Worm (Caenorhabditis elegans) whole organism, L4 larva: ENCODE results near the gene pot-1.

Source experiments
- F10B5.3 ChIP-seq: sonication (generic microtip); optimal IDR thresholded peaks from 2 replicates; lab custom pipeline; 2016; ENCODE audit warnings: mild to moderate bottlenecking, missing genetic modification characterization, missing compliant biosample characterization
- T20F7.1 ChIP-seq: fragments of 200-800 bp; sonication (Bioruptor generic); optimal IDR thresholded peaks from 2 replicates; lab custom pipeline; 2018; ENCODE audit warnings: mild to moderate bottlenecking, missing genetic modification characterization, missing compliant biosample characterization
- T26A8.4 ChIP-seq: fragments of 200-800 bp; sonication (Bioruptor generic); IDR thresholded peaks from 2 replicates; pipeline ENCODE4 v1.3.6; 2022; ENCODE audit warnings: missing genetic modification characterization, missing compliant biosample characterization
- Y105C5A.15 ChIP-seq: fragments of 200-800 bp; sonication (Bioruptor generic); IDR thresholded peaks from 2 replicates; pipeline ENCODE4 v1.3.6; 2022; ENCODE audit warnings: missing genetic modification characterization, missing compliant biosample characterization
- Y48G9A.11 ChIP-seq: fragments of 200-800 bp; sonication (Bioruptor generic); IDR thresholded peaks from 2 replicates; pipeline ENCODE4 v1.3.6; 2022; ENCODE audit warnings: missing genetic modification reagents, missing genetic modification characterization, missing compliant biosample characterization
- Y5F2A.4 ChIP-seq: fragments of 200-800 bp; sonication (Bioruptor generic); optimal IDR thresholded peaks from 2 replicates; lab custom pipeline; 2018; ENCODE audit warnings: mild to moderate bottlenecking, missing genetic modification characterization, missing compliant biosample characterization
- ZK337.2 ChIP-seq: fragments of 200-800 bp; sonication (Bioruptor generic); IDR thresholded peaks from 2 replicates; pipeline ENCODE4 v1.3.6; 2022; ENCODE audit warnings: missing genetic modification reagents, missing genetic modification characterization, missing compliant biosample characterization
- ZK546.5 ChIP-seq, 2 experiments: sonication (generic microtip); optimal IDR thresholded peaks; 2 replicates each; lab custom pipeline; 2017; ENCODE audit warnings: missing biosample characterization in 2 of 2, missing genetic modification characterization in 2 of 2
- ama-1 ChIP-seq: fragments of 150-350 bp; optimal IDR thresholded peaks from 2 replicates; lab custom pipeline; 2014; ENCODE audit warnings: inconsistent platforms, mixed read lengths
- ceh-28 ChIP-seq: fragments of 150-350 bp; optimal IDR thresholded peaks from 2 replicates; lab custom pipeline; 2014; ENCODE audit warnings: missing biosample characterization, missing genetic modification reagents, missing genetic modification characterization
- ceh-82 ChIP-seq: sonication (generic microtip); optimal IDR thresholded peaks from 2 replicates; lab custom pipeline; 2017; ENCODE audit warnings: missing biosample characterization, missing genetic modification characterization
- ces-1 ChIP-seq: fragments of 150-350 bp; sonication (generic microtip); optimal IDR thresholded peaks from 4 replicates; lab custom pipeline; 2014; ENCODE audit warnings: missing biosample characterization, missing genetic modification reagents, missing genetic modification characterization
- ctbp-1 ChIP-seq: fragments of 200-800 bp; sonication (Bioruptor generic); IDR thresholded peaks from 2 replicates; pipeline ENCODE4 v1.3.6; 2022; ENCODE audit warnings: missing genetic modification reagents, missing genetic modification characterization, missing compliant biosample characterization
- daf-8 ChIP-seq: fragments of 200-800 bp; sonication (Bioruptor generic); IDR thresholded peaks from 2 replicates; pipeline ENCODE4 v1.3.6; 2022; ENCODE audit warnings: missing genetic modification characterization, missing compliant biosample characterization
- dmd-6 ChIP-seq: fragments of 200-800 bp; sonication (Bioruptor generic); IDR thresholded peaks from 2 replicates; pipeline ENCODE4 v1.3.6; 2022; ENCODE audit warnings: missing genetic modification reagents, missing genetic modification characterization, missing compliant biosample characterization
- dmd-8 ChIP-seq: fragments of 200-800 bp; sonication (Bioruptor generic); IDR thresholded peaks from 2 replicates; pipeline ENCODE4 v1.3.6; 2022; ENCODE audit warnings: missing genetic modification characterization, missing compliant biosample characterization
- dmd-9 ChIP-seq: fragments of 200-800 bp; sonication (Bioruptor generic); IDR thresholded peaks from 2 replicates; pipeline ENCODE4 v1.3.6; 2022; ENCODE audit warnings: missing genetic modification reagents, missing genetic modification characterization, missing compliant biosample characterization
- dpl-1 ChIP-seq: fragments of 150-350 bp; optimal IDR thresholded peaks from 2 replicates; lab custom pipeline; 2014; ENCODE audit warnings: missing biosample characterization, missing genetic modification reagents, missing genetic modification characterization
- egl-27 ChIP-seq: sonication (generic microtip); optimal IDR thresholded peaks from 3 replicates; lab custom pipeline; 2017; ENCODE audit warnings: missing biosample characterization, missing genetic modification reagents, missing genetic modification characterization
- fkh-10 ChIP-seq: fragments of 150-350 bp; optimal IDR thresholded peaks from 2 replicates; lab custom pipeline; 2014; ENCODE audit warnings: missing biosample characterization, missing genetic modification reagents, missing genetic modification characterization
- gei-8 ChIP-seq: fragments of 200-800 bp; sonication (Bioruptor generic); optimal IDR thresholded peaks from 2 replicates; lab custom pipeline; 2018; ENCODE audit warnings: mild to moderate bottlenecking, missing genetic modification characterization, missing compliant biosample characterization
- hif-1 ChIP-seq, 2 experiments: sonication (generic microtip); optimal IDR thresholded peaks; 2 replicates each; lab custom pipeline; 2016 to 2017; ENCODE audit warnings: missing compliant biosample characterization in 2 of 2, missing genetic modification characterization in 2 of 2, missing genetic modification reagents in 2 of 2, missing genotype in 2 of 2, mild to moderate bottlenecking in 1 of 2
- hlh-11 ChIP-seq: fragments of 200-800 bp; sonication (Bioruptor generic); optimal IDR thresholded peaks from 2 replicates; lab custom pipeline; 2018; ENCODE audit warnings: mild to moderate bottlenecking, missing genetic modification characterization, missing compliant biosample characterization
- lim-7 ChIP-seq: fragments of 200-800 bp; sonication (Bioruptor generic); IDR thresholded peaks from 2 replicates; pipeline ENCODE4 v1.3.6; 2022; ENCODE audit warnings: missing genetic modification characterization, missing compliant biosample characterization
- lin-13 ChIP-seq: fragments of 150-350 bp; optimal IDR thresholded peaks from 2 replicates; lab custom pipeline; 2014; ENCODE audit warnings: missing biosample characterization, missing genetic modification reagents, missing genetic modification characterization
- lin-15B ChIP-seq: fragments of 150-350 bp; sonication (generic microtip); optimal IDR thresholded peaks from 3 replicates; lab custom pipeline; 2014; ENCODE audit warnings: missing biosample characterization, missing genetic modification characterization
- lin-39 ChIP-seq: fragments of 150-350 bp; optimal IDR thresholded peaks from 2 replicates; lab custom pipeline; 2014; ENCODE audit warnings: missing biosample characterization, missing genetic modification reagents, missing genetic modification characterization
- lir-3 ChIP-seq: sonication (generic microtip); optimal IDR thresholded peaks from 2 replicates; lab custom pipeline; 2016; ENCODE audit warnings: mild to moderate bottlenecking, missing genetic modification characterization, missing compliant biosample characterization
- lsy-2 ChIP-seq, 2 experiments: fragments of 150-350 bp in 1 of 2; sonication (generic microtip) in 1 of 2; optimal IDR thresholded peaks; 2 replicates each; lab custom pipeline; 2014 to 2017; ENCODE audit warnings: missing biosample characterization in 2 of 2, missing genetic modification characterization in 2 of 2
- madf-5 ChIP-seq, 2 experiments: fragments of 200-800 bp; sonication (Bioruptor generic); IDR thresholded peaks; 2 replicates each; pipeline ENCODE4 v1.3.6; 2022; ENCODE audit warnings: missing compliant biosample characterization in 2 of 2, missing genetic modification characterization in 2 of 2
- madf-9 ChIP-seq: fragments of 200-800 bp; sonication (Bioruptor generic); conservative IDR thresholded peaks from 2 replicates; pipeline ENCODE4 v1.3.6; 2022; ENCODE audit warnings: missing genetic modification reagents, missing genetic modification characterization, missing compliant biosample characterization
- nhr-102 ChIP-seq: sonication (generic microtip); optimal IDR thresholded peaks from 2 replicates; lab custom pipeline; 2016; ENCODE audit warnings: mild to moderate bottlenecking, missing genetic modification characterization, moderate library complexity, missing compliant biosample characterization
- nhr-11 ChIP-seq: fragments of 150-350 bp; optimal IDR thresholded peaks from 2 replicates; lab custom pipeline; 2014; ENCODE audit warnings: missing biosample characterization, missing genetic modification characterization
- nhr-111 ChIP-seq: fragments of 200-800 bp; sonication (Bioruptor generic); optimal IDR thresholded peaks from 2 replicates; lab custom pipeline; 2018; ENCODE audit warnings: mild to moderate bottlenecking, missing genetic modification characterization, missing compliant biosample characterization
- nhr-237 ChIP-seq: sonication (generic microtip); optimal IDR thresholded peaks from 2 replicates; lab custom pipeline; 2017; ENCODE audit warnings: missing biosample characterization, missing genetic modification characterization
- nhr-25 ChIP-seq: sonication (generic microtip); optimal IDR thresholded peaks from 2 replicates; lab custom pipeline; 2017; ENCODE audit warnings: missing genetic modification characterization, mild to moderate bottlenecking, missing compliant biosample characterization, antibody characterized with exemption, moderate library complexity, borderline replicate concordance; ENCODE audit not compliant: insufficient read depth
- nhr-28 ChIP-seq: fragments of 150-350 bp; optimal IDR thresholded peaks from 2 replicates; lab custom pipeline; 2014; ENCODE audit warnings: missing biosample characterization, missing genetic modification characterization
- nhr-48 ChIP-seq: sonication (generic microtip); optimal IDR thresholded peaks from 2 replicates; lab custom pipeline; 2016; ENCODE audit warnings: mild to moderate bottlenecking, missing genetic modification characterization, missing compliant biosample characterization
- php-3 ChIP-seq: fragments of 200-800 bp; sonication (Bioruptor generic); IDR thresholded peaks from 2 replicates; pipeline ENCODE4 v1.3.6; 2022; ENCODE audit warnings: missing genetic modification reagents, missing genetic modification characterization, missing compliant biosample characterization
- pqm-1 ChIP-seq: sonication (generic microtip); optimal IDR thresholded peaks from 2 replicates; lab custom pipeline; 2017; ENCODE audit warnings: missing biosample characterization, missing genetic modification characterization
- set-16 ChIP-seq: fragments of 200-800 bp; sonication (Bioruptor generic); IDR thresholded peaks from 2 replicates; pipeline ENCODE4 v1.3.6; 2022; ENCODE audit warnings: missing genetic modification reagents, missing genetic modification characterization, missing compliant biosample characterization
- skn-1 ChIP-seq: fragments of 150-350 bp; optimal IDR thresholded peaks from 2 replicates; lab custom pipeline; 2014; ENCODE audit warnings: missing biosample characterization, missing genetic modification characterization
- spr-1 ChIP-seq: sonication (generic microtip); optimal IDR thresholded peaks from 2 replicates; lab custom pipeline; 2016; ENCODE audit warnings: mild to moderate bottlenecking, missing genetic modification characterization, missing compliant biosample characterization
- tra-1 ChIP-seq: fragments of 200-800 bp; sonication (Bioruptor generic); IDR thresholded peaks from 2 replicates; pipeline ENCODE4 v1.3.6; 2022; ENCODE audit warnings: missing genetic modification reagents, missing genetic modification characterization, missing compliant biosample characterization
- unc-130 ChIP-seq: sonication (generic microtip); optimal IDR thresholded peaks from 2 replicates; lab custom pipeline; 2016; ENCODE audit warnings: missing genetic modification reagents, missing genetic modification characterization, missing compliant biosample characterization
- unc-62 ChIP-seq, 3 experiments: fragments of 150-350 bp in 1 of 3; sonication (generic microtip); optimal IDR thresholded peaks in 2 of 3; peaks in 1 of 3; 1 replicate in 1 of 3; 2 replicates in 2 of 3; lab custom pipeline; 2014 to 2017; ENCODE audit warnings: missing biosample characterization in 3 of 3, missing genetic modification characterization in 3 of 3, missing genetic modification reagents in 3 of 3, missing genotype in 1 of 3
- zag-1 ChIP-seq: fragments of 150-350 bp; optimal IDR thresholded peaks from 2 replicates; lab custom pipeline; 2014; ENCODE audit warnings: missing biosample characterization, missing genetic modification characterization
- zfp-3 ChIP-seq: fragments of 200-800 bp; sonication (Bioruptor generic); conservative IDR thresholded peaks from 2 replicates; pipeline ENCODE4 v1.3.6; 2022; ENCODE audit warnings: missing genetic modification reagents, missing genetic modification characterization, missing compliant biosample characterization
- zip-11 ChIP-seq: fragments of 200-800 bp; sonication (Bioruptor generic); IDR thresholded peaks from 2 replicates; pipeline ENCODE4 v1.3.6; 2022; ENCODE audit warnings: missing genetic modification characterization, missing compliant biosample characterization
- zip-2 ChIP-seq: fragments of 150-350 bp; optimal IDR thresholded peaks from 2 replicates; lab custom pipeline; 2014; ENCODE audit warnings: missing biosample characterization, missing genetic modification characterization
- ztf-11 ChIP-seq: fragments of 150-350 bp; optimal IDR thresholded peaks from 2 replicates; lab custom pipeline; 2014; ENCODE audit warnings: missing biosample characterization, missing genetic modification characterization
- ztf-7 ChIP-seq: fragments of 150-350 bp; optimal IDR thresholded peaks from 2 replicates; lab custom pipeline; 2014; ENCODE audit warnings: missing biosample characterization, missing genetic modification characterization

pot-1 gene

DNA sequence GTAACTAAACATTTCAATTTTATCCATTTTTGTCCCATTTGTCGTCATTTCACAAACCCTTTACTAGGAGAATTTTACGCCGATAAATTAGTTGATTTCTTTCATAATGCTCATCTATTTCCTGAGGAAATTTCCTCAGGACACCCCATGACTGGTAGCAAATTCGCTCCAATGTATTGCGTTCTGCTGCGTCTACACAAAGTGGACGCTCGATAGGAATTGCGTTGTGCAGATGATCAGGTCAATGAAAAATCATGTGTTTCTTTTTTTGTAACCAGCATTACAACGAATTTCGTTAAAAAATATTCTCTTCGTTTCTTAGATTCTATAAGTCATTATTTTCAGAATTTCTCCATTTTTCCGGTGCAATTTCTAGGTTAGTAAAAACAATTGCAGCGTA, 48.3 kb upstream of the pot-1 start, which contains the start of gene epg-4 (continued):
- TF ChIP-seq unc-62 (GFP tag; optimal IDR thresholded peaks at IDR 0.05 in 1 of 2; lab: Kevin White, UChicago) (no peak), unc-62 (tag; optimal IDR thresholded peaks at IDR 0.05; lab: Kevin White, UChicago) (no peak), hif-1 (tag; optimal IDR thresholded peaks at IDR 0.05; lab: Kevin White, UChicago) (peak in 1 of 2 experiments; percentile 52), nhr-25 (tag; lab: Kevin White, UChicago) (no peak), ztf-7 (tag; lab: Kevin White, UChicago) (no peak), gei-8 (GFP tag; lab: Kevin White, UChicago) (no peak), hlh-11 (tag; lab: Kevin White, UChicago) (peak; percentile 65), Y105C5A.15 (no peak), T20F7.1 (GFP tag; lab: Kevin White, UChicago) (peak; percentile 61), ceh-28 (tag; lab: Kevin White, UChicago) (no peak), dmd-6 (GFP tag; lab: Robert Waterston, UW) (no peak), madf-9 (GFP tag; lab: Robert Waterston, UW) (no peak), Y5F2A.4 (GFP tag; lab: Kevin White, UChicago) (no peak), ama-1 (peak; percentile 76), zfp-3 (0 out of 2 replicates have a peak, but pooled peaks have one; percentile 47), lsy-2 (tag; optimal IDR thresholded peaks at IDR 0.05; lab: Kevin White, UChicago) (peak; percentile 29 to 65), zag-1 (tag; lab: Kevin White, UChicago) (no peak), ZK546.5 (tag; optimal IDR thresholded peaks at IDR 0.05; lab: Kevin White, UChicago) (no peak), lir-3 (no peak), pqm-1 (tag; lab: Kevin White, UChicago) (peak; percentile 4), dpl-1 (GFP tag; lab: Kevin White, UChicago) (peak; percentile 41), nhr-111 (GFP tag; lab: Kevin White, UChicago) (peak; percentile 14), dmd-9 (GFP tag; lab: Robert Waterston, UW) (no peak), lin-39 (tag; lab: Kevin White, UChicago) (no peak), madf-5 (GFP tag; IDR thresholded peaks at IDR 0.05; lab: Robert Waterston, UW) (no peak), ces-1 (no peak), unc-130 (GFP tag; lab: Kevin White, UChicago) (no peak), nhr-237 (no peak), ztf-11 (no peak), T26A8.4 (GFP tag; lab: Robert Waterston, UW) (no peak), lim-7 (GFP tag; lab: Robert Waterston, UW) (0 out of 2 replicates have a peak, but pooled peaks have one; percentile 3), tra-1 (no peak), skn-1 (no peak), Y48G9A.11 (no peak), nhr-11 (no peak), fkh-10 (no peak), dmd-8 (GFP tag; lab: Robert Waterston, UW) (no peak), set-16 (GFP tag; lab: Robert Waterston, UW) (no peak), zip-2 (no peak), zip-11 (no peak), ceh-82 (tag; lab: Kevin White, UChicago) (no peak), ZK337.2 (GFP tag; lab: Robert Waterston, UW) (no peak), egl-27 (tag; lab: Kevin White, UChicago) (no peak), F10B5.3 (tag; lab: Kevin White, UChicago) (no peak), spr-1 (tag; lab: Kevin White, UChicago) (no peak), nhr-48 (tag; lab: Kevin White, UChicago) (no peak), php-3 (no peak), daf-8 (no peak), lin-15B (tag; lab: Kevin White, UChicago) (no peak), nhr-102 (tag; lab: Kevin White, UChicago) (no peak), lin-13 (GFP tag; lab: Kevin White, UChicago) (peak; percentile 33), nhr-28 (tag; lab: Kevin White, UChicago) (peak; percentile 52), ctbp-1 (peak; percentile 37; the same call in 1 of the 2 replicates)
